Fruit fly (Drosophila melanogaster): Measurements from ENCODE around the gene MagR.

DNA sequence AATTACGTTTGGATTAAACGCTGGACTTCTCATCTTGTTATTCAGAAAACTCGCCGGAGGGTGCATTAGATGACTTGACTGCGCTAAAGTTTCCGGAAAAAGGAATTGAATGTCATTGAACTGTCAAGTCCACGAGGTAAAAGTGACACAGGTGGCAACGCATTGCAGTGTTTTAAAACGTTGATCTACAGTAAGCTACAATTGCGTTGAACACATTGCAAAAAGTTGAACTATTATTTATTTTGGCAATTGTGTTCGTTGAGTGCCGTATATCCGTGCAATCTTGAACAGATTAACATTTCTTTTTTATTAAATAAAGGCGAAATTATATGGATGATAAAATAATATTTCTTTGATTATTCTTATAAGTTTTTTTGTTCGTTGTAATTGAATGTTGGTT, 45.3 kb upstream of the MagR start, which contains the start of gene CG15599:
- TF ChIP-seq CG8478 (optimal IDR thresholded peaks at IDR 0.05) (no peak), CTCF (optimal IDR thresholded peaks at IDR 0.05) (no peak)
